Fruit fly (Drosophila melanogaster): ENCODE results near the gene HemK2.

Gene HemK2

DNA sequence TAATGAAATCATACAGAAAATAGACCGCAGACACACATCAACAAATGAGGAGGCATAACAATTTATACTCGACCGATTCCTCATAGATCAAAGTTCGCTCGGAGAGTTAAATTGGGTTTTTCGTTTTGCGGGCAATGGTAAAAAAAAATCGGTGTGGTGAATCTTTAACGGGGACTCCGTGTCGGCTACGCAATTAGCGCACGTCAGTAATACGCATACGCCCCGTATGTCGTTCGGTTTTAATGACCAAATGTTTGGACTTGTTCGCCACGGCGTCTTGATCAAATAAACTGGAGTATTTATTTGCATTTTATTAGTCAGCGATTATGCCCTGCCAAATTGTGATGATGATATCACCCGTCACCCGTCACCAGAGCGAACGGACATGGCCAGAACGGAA lies 28.7 kb downstream of the HemK2 start:
- no peak for TF ChIP-seq CG12768 (GFP tag; optimal IDR thresholded peaks at IDR 0.05)
- no peak for TF ChIP-seq pad (GFP tag; optimal IDR thresholded peaks at IDR 0.05)
- TF ChIP-seq CG1620 (GFP tag; optimal IDR thresholded peaks at IDR 0.05), result no peak
- peak; percentile 73 for TF ChIP-seq kay (GFP tag; ENCODE audit: borderline replicate concordance)

dm6 chr2L:2729882-2730281 lies 29.6 kb downstream of the HemK2 start:
- TF ChIP-seq pad (GFP tag; optimal IDR thresholded peaks at IDR 0.05) (peak; percentile 12), CG7045 (GFP tag; optimal IDR thresholded peaks at IDR 0.05) (peak; percentile 44), CG12768 (GFP tag; optimal IDR thresholded peaks at IDR 0.05) (peak; percentile 59), toe (GFP tag; optimal IDR thresholded peaks at IDR 0.05) (no peak), cnc (optimal IDR thresholded peaks at IDR 0.05) (no peak), CG7101 (tag; optimal IDR thresholded peaks at IDR 0.05) (peak; percentile 42), CG33017 (tag; optimal IDR thresholded peaks at IDR 0.05) (peak; percentile 72), Clk (GFP tag; optimal IDR thresholded peaks at IDR 0.05) (no peak), tj (GFP tag; optimal IDR thresholded peaks at IDR 0.05) (peak; percentile 75), CG5204 (GFP tag; optimal IDR thresholded peaks at IDR 0.05) (no peak), CG14711 (tag; optimal IDR thresholded peaks at IDR 0.05) (peak; percentile 54), ovo (GFP tag; optimal IDR thresholded peaks at IDR 0.05) (no peak), CG1620 (GFP tag; optimal IDR thresholded peaks at IDR 0.05) (no peak), Crg-1 (GFP tag; optimal IDR thresholded peaks at IDR 0.05) (peak; percentile 5), CG11617 (GFP tag; optimal IDR thresholded peaks at IDR 0.05) (peak; percentile 14), Mnt (GFP tag; optimal IDR thresholded peaks at IDR 0.05) (peak; percentile 63), Hr96 (GFP tag; optimal IDR thresholded peaks at IDR 0.05) (peak; percentile 9), bab1 (GFP tag; optimal IDR thresholded peaks at IDR 0.05) (peak; percentile 26), cic (GFP tag; optimal IDR thresholded peaks at IDR 0.05) (peak; percentile 50), kay (GFP tag; ENCODE audit: borderline replicate concordance) (peak; percentile 9)

- TF ChIP-seq kay (GFP tag; ENCODE audit: borderline replicate concordance) (peak; percentile 66), cic (GFP tag; optimal IDR thresholded peaks at IDR 0.05) (peak; percentile 80), tj (GFP tag; optimal IDR thresholded peaks at IDR 0.05) (peak; percentile 62), CG7045 (GFP tag; optimal IDR thresholded peaks at IDR 0.05) (no peak), pad (GFP tag; optimal IDR thresholded peaks at IDR 0.05) (no peak), CG14711 (tag; optimal IDR thresholded peaks at IDR 0.05) (peak; percentile 7)
Measured at dm6 chr2L:2728577-2728976, 30.9 kb downstream of the HemK2 start.

- TF ChIP-seq kay (GFP tag; ENCODE audit: borderline replicate concordance) (no peak), cnc (optimal IDR thresholded peaks at IDR 0.05) (no peak), toe (GFP tag; optimal IDR thresholded peaks at IDR 0.05) (no peak), ovo (GFP tag; optimal IDR thresholded peaks at IDR 0.05) (no peak), cic (GFP tag; optimal IDR thresholded peaks at IDR 0.05) (no peak), bab1 (GFP tag; optimal IDR thresholded peaks at IDR 0.05) (no peak), Clk (GFP tag; optimal IDR thresholded peaks at IDR 0.05) (no peak), Mnt (GFP tag; optimal IDR thresholded peaks at IDR 0.05) (no peak)
Measured at dm6 chr2L:2727812-2728211, 31.7 kb downstream of the HemK2 start.

DNA sequence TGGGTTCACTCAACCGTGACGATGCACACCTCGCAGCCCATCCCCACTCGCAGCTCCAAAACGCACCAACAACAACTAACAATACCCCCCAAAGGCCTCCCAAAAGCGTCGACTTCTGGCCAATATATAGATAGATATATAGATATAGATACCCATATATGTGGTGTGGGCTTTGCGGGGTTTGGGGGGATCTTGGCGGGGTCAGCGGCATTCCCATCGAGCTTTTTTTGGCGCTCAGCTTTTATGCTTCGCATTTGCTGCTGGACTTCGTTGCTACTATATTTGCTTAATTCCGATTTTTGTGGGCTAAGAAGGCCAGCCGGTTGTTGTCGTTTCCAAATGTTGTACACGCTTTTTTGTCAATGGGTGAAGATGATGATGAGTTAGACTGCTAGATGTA lies 32.1 kb downstream of the HemK2 start:
- TF ChIP-seq Mnt (GFP tag; optimal IDR thresholded peaks at IDR 0.05), result no peak
- no peak for TF ChIP-seq cic (GFP tag; optimal IDR thresholded peaks at IDR 0.05)
- no peak for TF ChIP-seq CG1620 (GFP tag; optimal IDR thresholded peaks at IDR 0.05)
- no peak for TF ChIP-seq CG33017 (tag; optimal IDR thresholded peaks at IDR 0.05)
- TF ChIP-seq CG7101 (tag; optimal IDR thresholded peaks at IDR 0.05), result no peak
- TF ChIP-seq Clk (GFP tag; optimal IDR thresholded peaks at IDR 0.05), result no peak

DNA sequence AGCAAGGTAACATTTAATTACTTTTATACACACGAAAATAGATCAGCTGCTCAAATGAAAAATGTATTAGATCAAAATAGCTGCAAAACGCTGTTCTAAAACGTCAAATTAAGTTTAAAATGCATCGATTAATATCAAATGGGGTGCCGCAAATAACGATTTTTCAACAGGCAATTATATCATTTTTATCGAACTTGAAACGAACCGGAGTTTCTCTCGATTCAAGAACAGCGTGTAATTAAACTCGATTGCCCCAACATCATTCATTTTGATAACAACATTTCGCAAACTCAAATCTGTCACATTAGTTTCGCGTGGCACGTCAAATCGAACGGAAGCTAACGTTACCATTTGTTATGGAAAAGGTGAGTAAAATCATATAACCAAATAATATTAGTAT lies 34.1 kb downstream of the HemK2 start, which contains the start of gene CG31689:
TSS of gene CG31689 (plus strand) at position 301 of the 400 bp plus-strand sequence.
- TF ChIP-seq bab1 (GFP tag; optimal IDR thresholded peaks at IDR 0.05) (no peak), CG14711 (tag; optimal IDR thresholded peaks at IDR 0.05) (no peak), cic (GFP tag; optimal IDR thresholded peaks at IDR 0.05) (no peak), CG7101 (tag; optimal IDR thresholded peaks at IDR 0.05) (no peak), Clk (GFP tag; optimal IDR thresholded peaks at IDR 0.05) (no peak), Mnt (GFP tag; optimal IDR thresholded peaks at IDR 0.05) (no peak), CG12768 (GFP tag; optimal IDR thresholded peaks at IDR 0.05) (no peak), ovo (GFP tag; optimal IDR thresholded peaks at IDR 0.05) (no peak), Hr96 (GFP tag; optimal IDR thresholded peaks at IDR 0.05) (no peak), CG33017 (tag; optimal IDR thresholded peaks at IDR 0.05) (no peak), CG1620 (GFP tag; optimal IDR thresholded peaks at IDR 0.05) (no peak), toe (GFP tag; optimal IDR thresholded peaks at IDR 0.05) (no peak), kay (GFP tag; ENCODE audit: borderline replicate concordance) (no peak), Crg-1 (GFP tag; optimal IDR thresholded peaks at IDR 0.05) (no peak), cnc (optimal IDR thresholded peaks at IDR 0.05) (no peak), pad (GFP tag; optimal IDR thresholded peaks at IDR 0.05) (no peak), CG11617 (GFP tag; optimal IDR thresholded peaks at IDR 0.05) (no peak)

DNA sequence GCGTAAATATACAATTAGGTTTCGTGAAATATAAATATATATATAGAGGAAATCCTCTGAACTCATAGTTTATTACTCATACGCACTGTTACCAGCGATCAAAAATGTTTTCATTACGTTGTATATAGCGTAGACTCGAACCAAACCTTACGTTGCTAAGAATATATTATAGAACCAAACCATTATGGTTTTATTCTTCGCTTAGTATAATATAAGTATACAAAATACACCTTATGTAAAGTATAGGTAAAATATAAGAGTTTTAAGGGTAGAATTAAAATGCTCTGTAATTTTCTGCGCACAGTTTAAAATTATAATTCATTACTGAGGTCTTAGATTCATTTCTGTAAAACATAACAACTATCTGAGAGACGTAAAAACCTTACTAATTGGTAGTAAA lies 35.0 kb downstream of the HemK2 start:
- no peak for TF ChIP-seq CG11617 (GFP tag; optimal IDR thresholded peaks at IDR 0.05)
- no peak for TF ChIP-seq CG5204 (GFP tag; optimal IDR thresholded peaks at IDR 0.05)
- no peak for TF ChIP-seq CG14711 (tag; optimal IDR thresholded peaks at IDR 0.05)
- no peak for TF ChIP-seq Hr96 (GFP tag; optimal IDR thresholded peaks at IDR 0.05)
- no peak for TF ChIP-seq CG7045 (GFP tag; optimal IDR thresholded peaks at IDR 0.05)
- no peak for TF ChIP-seq CG1620 (GFP tag; optimal IDR thresholded peaks at IDR 0.05)
- no peak for TF ChIP-seq kay (GFP tag; ENCODE audit: borderline replicate concordance)
- no peak for TF ChIP-seq pad (GFP tag; optimal IDR thresholded peaks at IDR 0.05)
- TF ChIP-seq cnc (optimal IDR thresholded peaks at IDR 0.05), result no peak
- TF ChIP-seq Crg-1 (GFP tag; optimal IDR thresholded peaks at IDR 0.05), result no peak
- TF ChIP-seq ovo (GFP tag; optimal IDR thresholded peaks at IDR 0.05), result no peak
- TF ChIP-seq Clk (GFP tag; optimal IDR thresholded peaks at IDR 0.05), result no peak
- TF ChIP-seq Mnt (GFP tag; optimal IDR thresholded peaks at IDR 0.05), result no peak
- TF ChIP-seq CG12768 (GFP tag; optimal IDR thresholded peaks at IDR 0.05), result no peak
- no peak for TF ChIP-seq toe (GFP tag; optimal IDR thresholded peaks at IDR 0.05)
- no peak for TF ChIP-seq cic (GFP tag; optimal IDR thresholded peaks at IDR 0.05)
- no peak for TF ChIP-seq tj (GFP tag; optimal IDR thresholded peaks at IDR 0.05)
- no peak for TF ChIP-seq CG7101 (tag; optimal IDR thresholded peaks at IDR 0.05)
- TF ChIP-seq bab1 (GFP tag; optimal IDR thresholded peaks at IDR 0.05), result no peak

All from whole organism, adult.